Fruit fly (Drosophila melanogaster): ENCODE results near the gene mRpL35.

DNA sequence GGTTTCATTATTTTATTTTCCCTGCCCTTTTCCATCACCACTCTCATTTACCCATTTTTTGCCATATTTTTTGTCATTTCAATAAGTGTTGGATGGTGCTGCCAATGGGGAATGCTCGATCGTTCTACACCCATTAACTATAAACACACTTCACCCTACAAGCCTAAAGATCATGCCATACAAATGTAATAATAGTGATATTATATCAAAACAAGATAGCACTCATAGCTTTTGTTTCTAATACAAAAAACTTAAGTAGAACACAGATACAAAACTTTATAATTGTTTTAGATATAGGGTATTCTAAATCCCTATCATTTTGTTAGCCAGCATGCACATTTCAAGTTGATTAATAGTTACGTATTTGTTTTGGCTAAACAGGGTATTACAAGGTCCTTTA is 23.7 kb upstream of the mRpL35 start:
- TF ChIP-seq Ets98B (GFP tag; IDR thresholded peaks at IDR 0.05) (no peak), CG10348 (GFP tag; IDR thresholded peaks at IDR 0.05) (no peak), fd96Ca (GFP tag; IDR thresholded peaks at IDR 0.05) (no peak), D1 (tag; optimal IDR thresholded peaks at IDR 0.05) (no peak), EcR (GFP tag; optimal IDR thresholded peaks at IDR 0.05) (no peak), CG14655 (GFP tag; optimal IDR thresholded peaks at IDR 0.05) (no peak), CG32121 (GFP tag; IDR thresholded peaks at IDR 0.05) (no peak), CG12605 (GFP tag; IDR thresholded peaks at IDR 0.05) (no peak), CG13204 (GFP tag; optimal IDR thresholded peaks at IDR 0.05) (no peak), CG9948 (tag; optimal IDR thresholded peaks at IDR 0.05) (no peak), Pif1B (GFP tag; optimal IDR thresholded peaks at IDR 0.05) (no peak), gl (tag; optimal IDR thresholded peaks at IDR 0.05) (no peak)

Measured in whole organism, pupa.